Worm (Caenorhabditis elegans): Measurements from ENCODE around the gene abts-4.

DNA sequence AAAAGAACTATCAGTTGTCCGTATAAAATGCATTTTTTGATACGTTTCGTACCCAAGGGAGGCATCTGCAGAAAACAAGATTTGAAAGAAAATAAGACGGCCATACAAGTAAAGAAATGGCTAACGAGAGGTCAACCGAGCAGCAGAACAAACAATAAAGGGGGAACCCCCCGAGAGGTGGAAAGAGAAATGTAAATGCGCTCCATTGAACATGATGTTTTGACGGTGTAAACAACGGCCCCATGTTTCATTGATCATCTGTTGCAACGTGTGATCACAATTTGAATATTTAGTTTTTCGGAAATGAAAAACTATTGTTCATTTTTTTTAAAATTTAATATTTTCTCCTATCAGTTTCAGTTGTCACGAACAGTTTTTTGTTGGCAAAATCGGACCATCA lies 31.9 kb downstream of the abts-4 start, which contains the start of gene K11G12.6:
- TF ChIP-seq tbx-2 (tag; optimal IDR thresholded peaks at IDR 0.05) (no peak), nhr-11 (tag; optimal IDR thresholded peaks at IDR 0.05) (no peak), mec-3 (tag; optimal IDR thresholded peaks at IDR 0.05; ENCODE audit: borderline replicate concordance) (no peak), T23F11.4 (GFP tag; optimal IDR thresholded peaks at IDR 0.05) (no peak), che-1 (tag; optimal IDR thresholded peaks at IDR 0.05) (no peak), ceh-6 (GFP tag; optimal IDR thresholded peaks at IDR 0.05) (no peak), F13H6.1 (tag; optimal IDR thresholded peaks at IDR 0.05) (no peak), pha-2 (tag; optimal IDR thresholded peaks at IDR 0.05) (no peak), pros-1 (tag; optimal IDR thresholded peaks at IDR 0.05) (no peak), ceh-19 (GFP tag; optimal IDR thresholded peaks at IDR 0.05) (no peak)

Data from whole organism, late embryonic.